Fruit fly (Drosophila melanogaster) whole organism, wandering third instar larva: ENCODE data around the gene Irbp.
A peak's percentile ranks its signal among the peaks of the same experiment; 100 is the strongest.

ENCODE experiments used
- CG32264 ChIP-seq: fragments of 200-800 bp; sonication (Bioruptor generic); optimal IDR thresholded peaks from 2 replicates; lab custom pipeline; 2016; ENCODE audit warnings: missing biosample characterization, missing genetic modification characterization
- CG9705 ChIP-seq: fragments of 200-800 bp; sonication (Bioruptor generic); optimal IDR thresholded peaks from 2 replicates; lab custom pipeline; 2018; ENCODE audit warnings: missing biosample characterization, mild to moderate bottlenecking, missing genetic modification characterization
- CrebA ChIP-seq: fragments of 200-800 bp; sonication (Bioruptor generic); optimal IDR thresholded peaks from 2 replicates; lab custom pipeline; 2016; ENCODE audit warnings: missing biosample characterization, mild to moderate bottlenecking, missing genetic modification characterization, borderline replicate concordance
- Dfd ChIP-seq: fragments of >200 bp; optimal IDR thresholded peaks from 2 replicates; lab custom pipeline; 2017; ENCODE audit warnings: missing biosample characterization, missing genetic modification characterization
- GATAd ChIP-seq: sonication (Bioruptor generic); optimal IDR thresholded peaks from 2 replicates; lab custom pipeline; 2016; ENCODE audit warnings: missing biosample characterization, missing genetic modification characterization
- HLH106 ChIP-seq: fragments of 200-800 bp; optimal IDR thresholded peaks from 3 replicates; lab custom pipeline; 2019; ENCODE audit warnings: missing biosample characterization, mild to moderate bottlenecking, missing genetic modification characterization, moderate library complexity
- Jra ChIP-seq: sonication (Bioruptor generic); optimal IDR thresholded peaks from 2 replicates; lab custom pipeline; 2016; ENCODE audit warnings: missing biosample characterization, missing genetic modification characterization
- Mio ChIP-seq: sonication (Bioruptor generic); optimal IDR thresholded peaks from 2 replicates; lab custom pipeline; 2016; ENCODE audit warnings: missing biosample characterization, missing genetic modification characterization
- Myc ChIP-seq: fragments of >200 bp; optimal IDR thresholded peaks from 2 replicates; lab custom pipeline; 2017
- N ChIP-seq: fragments of >200 bp; optimal IDR thresholded peaks from 2 replicates; lab custom pipeline; 2018; ENCODE audit warnings: missing biosample characterization, missing external identifiers, missing genetic modification characterization
- OdsH ChIP-seq: fragments of 200-800 bp; sonication (Bioruptor generic); optimal IDR thresholded peaks from 2 replicates; lab custom pipeline; 2016; ENCODE audit warnings: missing biosample characterization, mild to moderate bottlenecking, missing genetic modification characterization
- Rel ChIP-seq, 2 experiments: fragments of 200-800 bp; sonication (Bioruptor generic) in 1 of 2; optimal IDR thresholded peaks; 2 replicates in 1 of 2; 3 replicates in 1 of 2; lab custom pipeline; 2016 to 2019; ENCODE audit warnings: mild to moderate bottlenecking in 2 of 2, missing biosample characterization in 2 of 2, missing genetic modification characterization in 2 of 2, moderate library complexity in 1 of 2
- Sp1 ChIP-seq: fragments of 200-800 bp; sonication (Bioruptor generic); optimal IDR thresholded peaks from 3 replicates; lab custom pipeline; 2019; ENCODE audit warnings: missing biosample characterization, mild to moderate bottlenecking, missing genetic modification characterization, moderate library complexity
- Vsx2 ChIP-seq: fragments of 200-300, 225-300 bp; sonication (Bioruptor generic); optimal IDR thresholded peaks from 2 replicates; lab custom pipeline; 2018; ENCODE audit warnings: missing biosample characterization, missing genetic modification characterization; ENCODE audit not compliant: partially characterized antibody
- br ChIP-seq: fragments of 200-800 bp; sonication (Bioruptor generic); optimal IDR thresholded peaks from 2 replicates; lab custom pipeline; 2016; ENCODE audit warnings: missing biosample characterization, missing genetic modification characterization
- brk ChIP-seq: fragments of 200-800 bp; sonication (Bioruptor generic); optimal IDR thresholded peaks from 2 replicates; lab custom pipeline; 2016; ENCODE audit warnings: missing biosample characterization, mild to moderate bottlenecking, missing genetic modification characterization
- dl ChIP-seq, 2 experiments: fragments of 175-275, 200-275 bp in 1 of 2; fragments of 200-275 bp in 1 of 2; sonication (Bioruptor generic); optimal IDR thresholded peaks; lab custom pipeline; 2018; ENCODE audit warnings: mild to moderate bottlenecking in 2 of 2, missing biosample characterization in 2 of 2, missing genetic modification characterization in 2 of 2, moderate library complexity in 2 of 2; ENCODE audit not compliant: partially characterized antibody in 2 of 2, insufficient read depth in 1 of 2
- dmrt93B ChIP-seq: fragments of 200-800 bp; sonication (Bioruptor generic); optimal IDR thresholded peaks from 2 replicates; lab custom pipeline; 2018; ENCODE audit warnings: missing biosample characterization, mild to moderate bottlenecking, missing genetic modification characterization
- dsf ChIP-seq: sonication (Bioruptor generic); optimal IDR thresholded peaks from 2 replicates; lab custom pipeline; 2016; ENCODE audit warnings: missing biosample characterization, missing genetic modification characterization, borderline replicate concordance
- ey ChIP-seq: fragments of 200-800 bp; sonication (Bioruptor generic); optimal IDR thresholded peaks from 2 replicates; lab custom pipeline; 2016; ENCODE audit warnings: missing biosample characterization, missing genetic modification characterization
- foxo ChIP-seq, 2 experiments: fragments of 200-800 bp; sonication (Bioruptor generic); optimal IDR thresholded peaks; 2 replicates in 1 of 2; 3 replicates in 1 of 2; lab custom pipeline; 2016 to 2017; ENCODE audit warnings: missing biosample characterization in 2 of 2, missing genetic modification characterization in 2 of 2
- fru ChIP-seq: fragments of 200-800 bp; sonication (Bioruptor generic); optimal IDR thresholded peaks from 3 replicates; lab custom pipeline; 2016; ENCODE audit warnings: missing biosample characterization, mild to moderate bottlenecking, missing genetic modification characterization
- h ChIP-seq: fragments of 200-800 bp; sonication (Bioruptor generic); optimal IDR thresholded peaks from 3 replicates; lab custom pipeline; 2016; ENCODE audit warnings: missing biosample characterization, mild to moderate bottlenecking, missing genetic modification characterization
- lola ChIP-seq: fragments of >200 bp; optimal IDR thresholded peaks from 2 replicates; lab custom pipeline; 2017; ENCODE audit warnings: missing biosample characterization, missing genetic modification characterization
- pan ChIP-seq: fragments of >200 bp; optimal IDR thresholded peaks from 2 replicates; lab custom pipeline; 2017
- psq ChIP-seq: fragments of 200-800 bp; sonication (Bioruptor generic); optimal IDR thresholded peaks from 3 replicates; lab custom pipeline; 2017; ENCODE audit warnings: missing biosample characterization, mild to moderate bottlenecking, missing genetic modification characterization, moderate library complexity
- sage ChIP-seq: fragments of 200-800 bp; sonication (Bioruptor generic); optimal IDR thresholded peaks from 2 replicates; lab custom pipeline; 2016; ENCODE audit warnings: missing biosample characterization, mild to moderate bottlenecking, missing genetic modification characterization
- sv ChIP-seq: fragments of 200-800 bp; sonication (Bioruptor generic); optimal IDR thresholded peaks from 3 replicates; lab custom pipeline; 2016; ENCODE audit warnings: missing biosample characterization, missing genetic modification characterization
- tai ChIP-seq: sonication (Bioruptor generic); optimal IDR thresholded peaks from 2 replicates; lab custom pipeline; 2016; ENCODE audit warnings: missing biosample characterization, missing genetic modification characterization
- usp ChIP-seq: fragments of >200 bp; optimal IDR thresholded peaks from 2 replicates; lab custom pipeline; 2017; ENCODE audit warnings: missing biosample characterization, missing genetic modification characterization
- woc ChIP-seq: sonication (Bioruptor generic); optimal IDR thresholded peaks from 2 replicates; lab custom pipeline; 2016; ENCODE audit warnings: missing biosample characterization, mild to moderate bottlenecking, missing genetic modification characterization

Irbp gene

DNA sequence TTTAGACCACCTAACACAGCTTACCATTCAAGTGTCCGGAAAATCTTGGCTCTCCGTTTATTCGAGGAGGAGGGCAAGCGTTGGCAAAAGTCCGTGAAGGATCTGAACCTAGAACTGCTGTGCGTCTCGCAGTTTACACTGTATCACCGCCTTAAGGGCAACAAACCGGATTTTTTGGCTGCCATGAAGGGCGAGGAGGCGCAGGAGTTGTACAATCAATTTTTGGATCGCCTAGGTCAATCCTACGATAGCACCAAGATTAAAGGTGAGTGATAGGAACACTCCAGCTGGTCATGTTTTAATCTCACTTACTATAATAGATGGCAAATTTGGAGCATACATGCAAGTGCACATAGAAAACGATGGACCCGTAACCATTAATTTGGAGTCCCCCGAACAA is 20.5 kb downstream of the Irbp start:
- TF ChIP-seq ey (no peak), Myc (lab: Kevin White, UChicago) (no peak), CrebA (GFP tag; lab: Kevin White, UChicago) (no peak), CG32264 (GFP tag; lab: Kevin White, UChicago) (no peak), br (GFP tag; lab: Kevin White, UChicago) (no peak), foxo (GFP tag; optimal IDR thresholded peaks at IDR 0.05; lab: Kevin White, UChicago) (no peak), sv (GFP tag; lab: Kevin White, UChicago) (no peak), CG9705 (no peak), dmrt93B (GFP tag; lab: Kevin White, UChicago) (no peak), Mio (GFP tag; lab: Kevin White, UChicago) (no peak), GATAd (no peak), dl (GFP tag; optimal IDR thresholded peaks at IDR 0.05; lab: Kevin White, UChicago; ENCODE audit: insufficient read depth in 1 of 2, partially characterized antibody in 2 of 2) (no peak), HLH106 (tag; lab: Kevin White, UChicago) (no peak), psq (no peak), dsf (GFP tag; lab: Kevin White, UChicago) (no peak), Vsx2 (no peak)

DNA sequence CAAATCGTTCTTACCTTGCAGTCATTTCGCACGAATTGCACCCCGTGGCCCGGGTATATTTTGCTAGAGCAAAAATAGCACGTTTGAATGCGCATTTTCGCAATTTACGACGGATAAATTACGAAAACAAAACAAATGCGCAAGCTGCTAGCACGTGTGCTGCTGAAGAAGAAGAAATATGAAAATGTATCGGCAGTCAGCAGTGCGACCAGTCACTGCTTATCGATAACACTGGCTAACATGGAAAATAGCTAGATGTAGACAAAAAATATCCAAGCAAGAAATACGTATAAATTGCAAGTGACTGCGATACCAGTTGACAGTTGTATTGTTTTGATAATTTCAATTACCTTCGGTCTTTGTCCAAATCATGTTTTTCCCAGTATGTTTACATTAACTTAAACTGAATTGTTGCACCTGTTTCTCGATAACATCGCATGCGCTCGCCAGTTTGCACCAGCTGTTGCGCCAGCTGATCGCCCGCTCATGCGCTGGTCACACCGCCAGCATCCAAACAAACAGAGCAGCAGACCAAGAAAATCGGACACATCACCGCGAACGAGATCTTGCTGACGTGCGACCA is 21.6 kb downstream of the Irbp start, which contains the start of the genes RpL24-like and CG5276:
RpL24-like (minus strand) TSS at position 188 of the 583 bp plus-strand sequence.
CG5276 (plus strand) TSS at position 344 of the 583 bp plus-strand sequence.
- TF ChIP-seq Jra (GFP tag; lab: Kevin White, UChicago), result no peak
- TF ChIP-seq CG32264 (GFP tag; lab: Kevin White, UChicago), result no peak
- TF ChIP-seq Myc (lab: Kevin White, UChicago), result peak; percentile 92
- TF ChIP-seq CrebA (GFP tag; lab: Kevin White, UChicago), result no peak
- TF ChIP-seq br (GFP tag; lab: Kevin White, UChicago), result no peak
- TF ChIP-seq pan (lab: Kevin White, UChicago), result no peak
- TF ChIP-seq Vsx2, result no peak
- TF ChIP-seq, all 38 proteins: peak for 1

- TF ChIP-seq Myc (lab: Kevin White, UChicago) (peak; percentile 19), tai (GFP tag; lab: Kevin White, UChicago) (no peak), usp (GFP tag; lab: Kevin White, UChicago) (no peak), dsf (GFP tag; lab: Kevin White, UChicago) (no peak), sage (GFP tag; lab: Kevin White, UChicago) (no peak), lola (GFP tag; lab: Kevin White, UChicago) (no peak), psq (peak; percentile 17), GATAd (no peak), sv (GFP tag; lab: Kevin White, UChicago) (peak; percentile 11), CG9705 (peak; percentile 60), pan (lab: Kevin White, UChicago) (no peak), Rel (GFP tag; optimal IDR thresholded peaks at IDR 0.05; lab: Kevin White, UChicago) (no peak), Rel (tag; optimal IDR thresholded peaks at IDR 0.05; lab: Kevin White, UChicago) (peak; percentile 92), dmrt93B (GFP tag; lab: Kevin White, UChicago) (no peak), foxo (GFP tag; optimal IDR thresholded peaks at IDR 0.05; lab: Kevin White, UChicago) (peak in 1 of 2 experiments; percentile 47), ey (peak; percentile 59), brk (no peak), CG32264 (GFP tag; lab: Kevin White, UChicago) (peak; percentile 7), h (GFP tag; lab: Kevin White, UChicago) (peak; percentile 38), woc (GFP tag; lab: Kevin White, UChicago) (no peak), CrebA (GFP tag; lab: Kevin White, UChicago) (no peak), dl (GFP tag; optimal IDR thresholded peaks at IDR 0.05; lab: Kevin White, UChicago; ENCODE audit: insufficient read depth in 1 of 2, partially characterized antibody in 2 of 2) (no peak), Sp1 (GFP tag; lab: Kevin White, UChicago) (peak; percentile 13), Dfd (GFP tag; lab: Kevin White, UChicago) (no peak), N (GFP tag; lab: Kevin White, UChicago) (no peak), OdsH (GFP tag; lab: Kevin White, UChicago) (no peak), fru (GFP tag; lab: Kevin White, UChicago) (no peak), br (GFP tag; lab: Kevin White, UChicago) (no peak), HLH106 (tag; lab: Kevin White, UChicago) (peak; percentile 31)
- TF ChIP-seq, all 38 proteins: peak for 11
Observed at dm6 chr3R:11435537-11436234, 25.8 kb downstream of the Irbp start, which contains the start of the genes Exd2 and CG5281. Gene Exd2, minus strand, starts transcription at chr3R:11435703. Gene CG5281, plus strand, starts transcription at chr3R:11435850.
